Worm (Caenorhabditis elegans): ENCODE data around the gene W07G4.2.
A peak's percentile ranks its signal among the peaks of the same experiment; 100 is the strongest.

W07G4.2 gene

ce11 chrV:13063402-13063801, 27.0 kb upstream of the W07G4.2 start:
- TF ChIP-seq snpc-1.2 (GFP tag; IDR thresholded peaks at IDR 0.05) (no peak), unc-62 (GFP tag; optimal IDR thresholded peaks at IDR 0.05 in 1 of 2) (peak in 1 of 2 experiments; percentile 91), unc-62 (tag; optimal IDR thresholded peaks at IDR 0.05) (no peak)

ce11 chrV:13061836-13062235, 25.5 kb upstream of the W07G4.2 start, which contains the start of gene F42E8.1:
F42E8.1 (plus strand) TSS chrV:13062136.
- TF ChIP-seq nhr-28 (tag; optimal IDR thresholded peaks at IDR 0.05): no peak
- TF ChIP-seq D1046.2 (GFP tag; IDR thresholded peaks at IDR 0.05): no peak
- no peak for TF ChIP-seq ceh-20 (GFP tag; IDR thresholded peaks at IDR 0.05)
- no peak for TF ChIP-seq saeg-2 (GFP tag; IDR thresholded peaks at IDR 0.05)
- no peak for TF ChIP-seq nhr-11 (tag; optimal IDR thresholded peaks at IDR 0.05)
- TF ChIP-seq mep-1 (tag; optimal IDR thresholded peaks at IDR 0.05): no peak
- TF ChIP-seq daf-19 (GFP tag; conservative IDR thresholded peaks at IDR 0.05): no peak
- TF ChIP-seq lir-3 (tag; optimal IDR thresholded peaks at IDR 0.05): no peak
- TF ChIP-seq lin-15B (tag; optimal IDR thresholded peaks at IDR 0.05): no peak
- no peak for TF ChIP-seq sdz-12 (GFP tag; optimal IDR thresholded peaks at IDR 0.05)
- TF ChIP-seq F10B5.3 (tag; optimal IDR thresholded peaks at IDR 0.05): no peak
- no peak for TF ChIP-seq skn-1 (tag; optimal IDR thresholded peaks at IDR 0.05)
- TF ChIP-seq ZK546.5 (tag; optimal IDR thresholded peaks at IDR 0.05): no peak
- TF ChIP-seq T26A8.4 (GFP tag; IDR thresholded peaks at IDR 0.05): no peak
- TF ChIP-seq nhr-41 (GFP tag; IDR thresholded peaks at IDR 0.05): no peak
- no peak for TF ChIP-seq dve-1 (tag; optimal IDR thresholded peaks at IDR 0.05; ENCODE audit: insufficient read depth)
- TF ChIP-seq ceh-28 (tag; optimal IDR thresholded peaks at IDR 0.05): no peak
- no peak for TF ChIP-seq zfp-2 (tag; optimal IDR thresholded peaks at IDR 0.05)

- no peak for TF ChIP-seq egl-27 (tag; optimal IDR thresholded peaks at IDR 0.05)
- no peak for TF ChIP-seq dmd-9 (GFP tag; IDR thresholded peaks at IDR 0.05)
- TF ChIP-seq lin-13 (GFP tag; optimal IDR thresholded peaks at IDR 0.05): no peak
- TF ChIP-seq lin-38 (GFP tag; IDR thresholded peaks at IDR 0.05): no peak
- TF ChIP-seq zfp-3 (GFP tag; conservative IDR thresholded peaks at IDR 0.05): no peak
These were observed 17.3 kb upstream of the W07G4.2 start, which contains the start of gene srr-1 for ce11 chrV:13053635-13054034. srr-1 (minus strand) TSS chrV:13053735.

- TF ChIP-seq F37D6.2 (tag; optimal IDR thresholded peaks at IDR 0.05) (no peak), rbr-2 (tag; optimal IDR thresholded peaks at IDR 0.05) (no peak), madf-5 (GFP tag; IDR thresholded peaks at IDR 0.05) (no peak), daf-16 (GFP tag; optimal IDR thresholded peaks at IDR 0.05) (no peak), daf-16 (tag; optimal IDR thresholded peaks at IDR 0.05) (peak; percentile 85), hmg-1.1 (GFP tag; IDR thresholded peaks at IDR 0.05) (no peak), mdt-29 (GFP tag; IDR thresholded peaks at IDR 0.05) (no peak), pqm-1 (tag; optimal IDR thresholded peaks at IDR 0.05) (peak; percentile 62), fkh-10 (GFP tag; optimal IDR thresholded peaks at IDR 0.05) (no peak), dve-1 (tag; optimal IDR thresholded peaks at IDR 0.05; ENCODE audit: insufficient read depth) (peak; percentile 67), D1046.2 (GFP tag; IDR thresholded peaks at IDR 0.05) (no peak), snpc-1.2 (GFP tag; IDR thresholded peaks at IDR 0.05) (no peak), nhr-77 (tag; optimal IDR thresholded peaks at IDR 0.05) (peak; percentile 38), dpl-1 (GFP tag; optimal IDR thresholded peaks at IDR 0.05) (no peak), nhr-28 (tag; optimal IDR thresholded peaks at IDR 0.05) (peak; percentile 79), dmd-6 (GFP tag; IDR thresholded peaks at IDR 0.05) (peak; percentile 60), Y48G9A.11 (GFP tag; IDR thresholded peaks at IDR 0.05) (no peak), tra-1 (GFP tag; IDR thresholded peaks at IDR 0.05) (0 out of 2 replicates have a peak, but pooled peaks have one; percentile 32), hlh-11 (tag; optimal IDR thresholded peaks at IDR 0.05) (peak; percentile 76), ctbp-1 (GFP tag; IDR thresholded peaks at IDR 0.05) (no peak), ama-1 (optimal IDR thresholded peaks at IDR 0.05) (peak; percentile 73), unc-62 (GFP tag; optimal IDR thresholded peaks at IDR 0.05 in 1 of 2) (peak in 1 of 2 experiments; percentile 71), unc-62 (tag; optimal IDR thresholded peaks at IDR 0.05) (no peak), mep-1 (tag; optimal IDR thresholded peaks at IDR 0.05) (peak; percentile 30)
These were observed 12.8 kb upstream of the W07G4.2 start, which contains the start of gene W07G4.8 for ce11 chrV:13049149-13049610. W07G4.8 (minus strand) TSS chrV:13049560.

Measured in whole organism, L4 larva.